Fruit fly (Drosophila melanogaster): Measurements from ENCODE around the gene Ten-a.

DNA sequence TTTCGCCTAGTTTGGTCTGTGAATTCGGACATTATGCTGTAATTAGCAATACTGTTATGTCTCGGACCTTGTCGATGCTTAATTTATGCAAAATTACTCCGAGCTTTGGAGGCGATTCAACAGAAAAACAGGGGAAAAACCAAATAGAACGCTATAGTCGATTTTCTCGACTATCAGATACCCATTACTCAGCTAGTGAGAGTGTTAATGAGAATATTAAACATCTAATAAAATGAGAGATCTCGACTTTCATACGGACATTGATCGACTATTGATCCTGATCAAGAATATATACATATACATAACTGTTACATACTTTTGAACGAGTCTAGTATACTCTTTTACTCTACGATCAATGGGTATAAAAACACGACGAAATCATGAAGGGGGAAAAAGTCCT lies 205.3 kb downstream of the Ten-a start:
- TF ChIP-seq psq (optimal IDR thresholded peaks at IDR 0.05), result no peak
- TF ChIP-seq ttk (optimal IDR thresholded peaks at IDR 0.05), result no peak
- TF ChIP-seq h (optimal IDR thresholded peaks at IDR 0.05), result no peak
- no peak for TF ChIP-seq Myc (optimal IDR thresholded peaks at IDR 0.05)
- no peak for TF ChIP-seq insv (optimal IDR thresholded peaks at IDR 0.05)

Data from Kc167 (cell line).